Worm (Caenorhabditis elegans): Measurements from ENCODE around the gene C31G12.3.

- TF ChIP-seq ets-7 (tag; optimal IDR thresholded peaks at IDR 0.05): no peak
- no peak for TF ChIP-seq ama-1 (optimal IDR thresholded peaks at IDR 0.05)
- no peak for TF ChIP-seq hnd-1 (tag; optimal IDR thresholded peaks at IDR 0.05)
- no peak for TF ChIP-seq pes-1 (GFP tag; IDR thresholded peaks at IDR 0.05)
- no peak for TF ChIP-seq scrt-1 (GFP tag; IDR thresholded peaks at IDR 0.05)
- no peak for TF ChIP-seq ceh-13 (GFP tag; optimal IDR thresholded peaks at IDR 0.05)
These were observed 42.5 kb upstream of the C31G12.3 start, which contains the start of gene Y37H2A.13 for ce11 chrV:18142549-18142948.

Measured in whole organism, early embryonic.